Worm (Caenorhabditis elegans) whole organism, late embryonic: Measurements from ENCODE around the gene nhr-268.
"Not testable (repeated sequence)": the region's sequence is repeated elsewhere in the genome, so short reads cannot be mapped to it uniquely, and the experiment has no call there.

Source experiments
- K09A11.1 ChIP-seq: sonication (generic microtip); optimal IDR thresholded peaks from 2 replicates; lab custom pipeline; 2017; ENCODE audit warnings: antibody characterized with exemption, mild to moderate bottlenecking, missing genetic modification characterization, missing compliant biosample characterization; ENCODE audit not compliant: insufficient read depth
- ama-1 ChIP-seq: fragments of 150-350 bp; optimal IDR thresholded peaks from 2 replicates; lab custom pipeline; 2014
- ceh-18 ChIP-seq: sonication (generic microtip); optimal IDR thresholded peaks from 2 replicates; lab custom pipeline; 2016; ENCODE audit warnings: missing genetic modification characterization, missing compliant biosample characterization
- ets-4 ChIP-seq: sonication (generic microtip); optimal IDR thresholded peaks from 2 replicates; lab custom pipeline; 2016; ENCODE audit warnings: missing genetic modification characterization, missing compliant biosample characterization
- fkh-10 ChIP-seq: fragments of 150-350 bp; optimal IDR thresholded peaks from 2 replicates; lab custom pipeline; 2014; ENCODE audit warnings: missing biosample characterization, missing genetic modification reagents, missing genetic modification characterization
- nhr-11 ChIP-seq: fragments of 150-350 bp; optimal IDR thresholded peaks from 2 replicates; lab custom pipeline; 2014; ENCODE audit warnings: missing biosample characterization, missing genetic modification characterization
- rnt-1 ChIP-seq: sonication (generic microtip); optimal IDR thresholded peaks from 2 replicates; lab custom pipeline; 2016; ENCODE audit warnings: missing genetic modification characterization, missing compliant biosample characterization
- syd-9 ChIP-seq: sonication (generic microtip); optimal IDR thresholded peaks from 2 replicates; lab custom pipeline; 2016; ENCODE audit warnings: mild to moderate bottlenecking, missing genetic modification characterization, moderate library complexity, missing compliant biosample characterization

DNA sequence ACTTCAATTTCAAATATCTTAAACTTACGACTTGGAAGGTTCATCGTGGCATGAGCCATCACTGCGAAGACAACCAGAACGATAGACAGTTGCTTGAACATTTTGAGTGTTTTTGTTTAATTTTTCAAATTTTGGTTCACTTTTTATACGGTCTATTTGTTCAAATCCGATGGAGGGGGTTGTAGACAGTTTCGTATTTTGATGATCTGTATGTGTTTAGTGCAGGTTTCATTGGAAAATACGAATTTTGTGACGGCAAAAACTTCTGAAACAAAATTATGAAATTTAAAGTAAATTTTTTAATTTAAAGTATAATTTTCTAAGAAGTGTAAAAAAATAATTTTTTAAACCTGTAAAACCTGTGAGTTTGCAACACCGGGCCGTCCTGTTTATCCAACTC lies 46.9 kb upstream of the nhr-268 start, which contains the start of gene C55A1.4:
- TF ChIP-seq rnt-1 (tag; lab: Kevin White, UChicago); nhr-11 (tag; lab: Kevin White, UChicago); ceh-18 (tag; lab: Kevin White, UChicago); ama-1; K09A11.1; fkh-10; ets-4 (tag; lab: Kevin White, UChicago); syd-9 (tag; lab: Kevin White, UChicago): not testable (repeated sequence)
